Fruit fly (Drosophila melanogaster) whole organism, prepupa: ENCODE measurements around the gene CG7149.

Experiments used
- Blimp-1 ChIP-seq: fragments of 200-800 bp; sonication (Bioruptor generic); optimal IDR thresholded peaks from 3 replicates; lab custom pipeline; 2017; ENCODE audit warnings: missing biosample characterization, missing genetic modification characterization, mild to moderate bottlenecking, moderate library complexity, missing genetic modification reagents
- CG15336 ChIP-seq: fragments of 200-800 bp; sonication (Bioruptor generic); IDR thresholded peaks from 2 replicates; pipeline ENCODE4 v1.3.6; 2022; ENCODE audit warnings: missing biosample characterization, missing genetic modification characterization
- CG34406 ChIP-seq: fragments of 200-800 bp; sonication (Bioruptor generic); optimal IDR thresholded peaks from 3 replicates; lab custom pipeline; 2016; ENCODE audit warnings: missing biosample characterization, missing genetic modification characterization
- CG8119 ChIP-seq: fragments of 200-800 bp; sonication (Bioruptor generic); IDR thresholded peaks from 3 replicates; pipeline ENCODE4 v1.3.6; 2022; ENCODE audit warnings: missing biosample characterization, missing genetic modification characterization
- CG8632 ChIP-seq: fragments of 200-800 bp; sonication (Bioruptor generic); optimal IDR thresholded peaks from 3 replicates; lab custom pipeline; 2016; ENCODE audit warnings: missing biosample characterization, missing genetic modification characterization
- Eip93F ChIP-seq: fragments of 200-800 bp; sonication (Bioruptor generic); optimal IDR thresholded peaks from 2 replicates; lab custom pipeline; 2016; ENCODE audit warnings: missing biosample characterization, mild to moderate bottlenecking, missing genetic modification characterization
- Ets21C ChIP-seq: fragments of 200-800 bp; sonication (Bioruptor generic); optimal IDR thresholded peaks from 3 replicates; lab custom pipeline; 2016; ENCODE audit warnings: missing biosample characterization, missing genetic modification characterization
- Hr4 ChIP-seq: fragments of 200-800 bp; sonication (Bioruptor generic); optimal IDR thresholded peaks from 3 replicates; lab custom pipeline; 2016; ENCODE audit warnings: missing biosample characterization, missing genetic modification characterization
- Lpt ChIP-seq: fragments of 200-800 bp; sonication (Bioruptor generic); optimal IDR thresholded peaks from 3 replicates; lab custom pipeline; 2016; ENCODE audit warnings: missing biosample characterization, missing genetic modification characterization
- dsx ChIP-seq: fragments of 200-800 bp; optimal IDR thresholded peaks from 3 replicates; lab custom pipeline; 2019; ENCODE audit warnings: missing biosample characterization, mild to moderate bottlenecking, missing genetic modification characterization, moderate library complexity; ENCODE audit not compliant: poor library complexity, severe bottlenecking
- esn ChIP-seq: fragments of 200-800 bp; sonication (Bioruptor generic); optimal IDR thresholded peaks from 2 replicates; lab custom pipeline; 2016; ENCODE audit warnings: missing biosample characterization, mild to moderate bottlenecking, missing genetic modification characterization, moderate library complexity
- lz ChIP-seq: fragments of 200-800 bp; sonication (Bioruptor generic); optimal IDR thresholded peaks from 3 replicates; lab custom pipeline; 2016; ENCODE audit warnings: missing biosample characterization, missing genetic modification characterization
- net ChIP-seq: fragments of 200-800 bp; sonication (Bioruptor generic); optimal IDR thresholded peaks from 3 replicates; lab custom pipeline; 2016; ENCODE audit warnings: missing biosample characterization, missing genetic modification characterization

DNA sequence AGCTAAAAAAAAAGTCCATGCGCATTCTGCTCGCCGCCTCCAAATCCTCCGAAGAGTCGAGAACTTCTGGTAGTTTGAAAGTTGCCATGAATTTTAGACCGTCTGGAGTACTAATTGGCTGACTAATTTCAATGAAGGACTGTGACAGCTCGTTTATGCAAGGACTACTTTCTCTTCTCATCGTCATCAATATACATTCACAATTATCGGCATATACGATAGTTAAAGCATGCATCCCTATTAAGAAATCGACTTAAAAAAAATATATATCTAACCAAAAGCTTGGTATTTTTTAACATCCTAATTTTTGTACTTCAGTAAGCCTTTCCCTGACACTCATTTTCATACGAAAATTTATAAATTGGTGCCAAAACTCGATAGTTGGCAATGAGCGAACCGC, 49.8 kb upstream of the CG7149 start, which contains the start of gene CG14537:
- no peak for TF ChIP-seq net (GFP tag; lab: Kevin White, UChicago)
- no peak for TF ChIP-seq CG8632 (GFP tag; lab: Kevin White, UChicago)
- TF ChIP-seq Eip93F (GFP tag; lab: Kevin White, UChicago): no peak
- no peak for TF ChIP-seq esn (GFP tag; lab: Kevin White, UChicago)
- no peak for TF ChIP-seq CG34406 (GFP tag; lab: Kevin White, UChicago)
- TF ChIP-seq Ets21C (GFP tag; lab: Kevin White, UChicago): no peak
- no peak for TF ChIP-seq Blimp-1 (GFP tag; lab: Kevin White, UChicago)
- no peak for TF ChIP-seq CG8119
- TF ChIP-seq Hr4 (GFP tag; lab: Kevin White, UChicago): no peak
- TF ChIP-seq dsx (GFP tag; lab: Kevin White, UChicago): no peak
- no peak for TF ChIP-seq Lpt
- TF ChIP-seq lz (GFP tag; lab: Kevin White, UChicago): no peak
- TF ChIP-seq CG15336 (GFP tag; lab: Robert Waterston, UW): no peak
